Worm (Caenorhabditis elegans): ENCODE results near the gene Y49F6B.2.
"Not testable (repeated sequence)": the region's sequence is repeated elsewhere in the genome, so short reads cannot be mapped to it uniquely, and the experiment has no call there.

Gene Y49F6B.2

DNA sequence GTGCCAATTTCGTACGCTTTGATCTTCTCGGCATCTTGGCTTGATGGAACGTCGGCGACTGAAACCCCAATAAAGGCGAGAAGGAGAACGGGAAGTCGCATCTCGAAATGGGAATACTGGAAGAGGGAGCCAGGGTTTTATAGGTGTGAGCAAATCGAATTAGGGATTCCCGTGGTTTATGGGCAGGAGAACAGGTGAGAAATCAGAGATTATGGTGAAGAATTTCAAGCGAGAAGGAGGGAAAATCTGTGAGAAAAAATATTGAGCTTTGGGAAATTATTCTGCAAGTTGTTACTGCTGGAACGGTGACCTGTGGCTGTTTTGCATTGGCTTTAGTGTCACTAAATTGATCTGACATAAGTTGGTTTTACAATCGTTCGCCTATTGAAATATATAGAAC lies 31.2 kb upstream of the Y49F6B.2 start, which contains the start of gene Y49F6B.13:
Gene Y49F6B.13, minus strand, starts transcription at position 101 of the 400 bp plus-strand sequence.
- no peak for TF ChIP-seq med-1 (GFP tag; optimal IDR thresholded peaks at IDR 0.05; ENCODE audit: insufficient read depth)
- no peak for TF ChIP-seq ztf-29 (GFP tag; IDR thresholded peaks at IDR 0.05)
- TF ChIP-seq T22C8.4 (GFP tag; IDR thresholded peaks at IDR 0.05) = no peak
- TF ChIP-seq tab-1 (GFP tag; IDR thresholded peaks at IDR 0.05) = no peak
- no peak for TF ChIP-seq ztf-23 (GFP tag; IDR thresholded peaks at IDR 0.05)
- no peak for TF ChIP-seq flt-1 (GFP tag; IDR thresholded peaks at IDR 0.05)
- TF ChIP-seq klf-2 (GFP tag; conservative IDR thresholded peaks at IDR 0.05) = no peak
- TF ChIP-seq ref-1 (GFP tag; conservative IDR thresholded peaks at IDR 0.05) = no peak
- TF ChIP-seq cog-1 (tag; optimal IDR thresholded peaks at IDR 0.05) = no peak

DNA sequence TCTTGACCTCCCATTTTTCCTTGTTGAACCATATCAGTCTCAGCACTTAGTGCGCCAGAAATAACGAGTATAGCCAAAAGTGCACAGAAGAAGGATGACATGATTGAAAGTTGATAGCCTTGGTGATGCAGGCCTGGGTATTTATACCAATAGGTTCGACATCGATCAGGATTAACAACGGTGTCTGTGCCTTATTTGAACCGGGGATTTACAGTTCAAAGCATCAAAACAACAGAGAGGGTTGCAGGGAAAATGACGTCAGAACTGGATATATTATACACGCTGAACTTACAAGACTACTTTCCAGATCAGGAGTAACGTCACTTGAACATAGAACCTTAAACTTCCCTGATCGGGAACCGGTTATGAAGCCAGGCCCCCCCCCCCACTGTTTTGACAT lies 30.5 kb upstream of the Y49F6B.2 start, which contains the start of gene Y49F6B.12:
Gene Y49F6B.12, minus strand, starts transcription at position 101 of the 400 bp plus-strand sequence.
- no peak for TF ChIP-seq tab-1 (GFP tag; IDR thresholded peaks at IDR 0.05)
- no peak for TF ChIP-seq klf-2 (GFP tag; conservative IDR thresholded peaks at IDR 0.05)
- TF ChIP-seq flt-1 (GFP tag; IDR thresholded peaks at IDR 0.05) = no peak
- TF ChIP-seq ztf-23 (GFP tag; IDR thresholded peaks at IDR 0.05) = no peak
- TF ChIP-seq ztf-29 (GFP tag; IDR thresholded peaks at IDR 0.05) = no peak
- TF ChIP-seq T22C8.4 (GFP tag; IDR thresholded peaks at IDR 0.05) = no peak
- no peak for TF ChIP-seq cog-1 (tag; optimal IDR thresholded peaks at IDR 0.05)
- no peak for TF ChIP-seq med-1 (GFP tag; optimal IDR thresholded peaks at IDR 0.05; ENCODE audit: insufficient read depth)
- no peak for TF ChIP-seq ref-1 (GFP tag; conservative IDR thresholded peaks at IDR 0.05)

ce11 chrII:3472817-3473216 lies 30.0 kb upstream of the Y49F6B.2 start, which contains the start of gene Y49F6B.6:
Gene Y49F6B.6 (plus strand): TSS chrII:3473117.
- TF ChIP-seq tab-1 (GFP tag; IDR thresholded peaks at IDR 0.05) (no peak), klf-2 (GFP tag; conservative IDR thresholded peaks at IDR 0.05) (no peak), cog-1 (tag; optimal IDR thresholded peaks at IDR 0.05) (no peak), ref-1 (GFP tag; conservative IDR thresholded peaks at IDR 0.05) (no peak), ztf-29 (GFP tag; IDR thresholded peaks at IDR 0.05) (no peak), T22C8.4 (GFP tag; IDR thresholded peaks at IDR 0.05) (no peak), ztf-23 (GFP tag; IDR thresholded peaks at IDR 0.05) (no peak), med-1 (GFP tag; optimal IDR thresholded peaks at IDR 0.05; ENCODE audit: insufficient read depth) (no peak), flt-1 (GFP tag; IDR thresholded peaks at IDR 0.05) (no peak)

DNA sequence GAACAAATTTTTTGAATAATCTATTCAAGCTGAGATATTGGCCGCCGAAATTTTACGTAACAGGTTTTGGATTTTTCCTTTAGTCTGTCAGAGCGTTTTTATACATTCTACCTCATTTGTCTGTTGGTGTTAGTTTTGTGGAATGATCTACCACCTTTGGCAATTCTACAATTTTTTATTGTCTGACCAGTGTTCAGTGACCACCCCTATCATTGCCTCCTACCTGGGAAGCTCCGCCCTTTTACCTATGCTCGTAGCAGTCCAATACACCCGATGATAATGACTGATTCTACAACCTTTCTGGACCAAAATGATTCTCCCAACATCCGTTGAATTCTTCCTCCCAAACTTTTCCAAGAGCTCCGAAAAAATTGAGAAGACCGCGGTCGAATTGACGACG lies 29.0 kb upstream of the Y49F6B.2 start, which contains the start of gene sdz-32:
Gene sdz-32, plus strand, starts transcription at position 301 of the 400 bp plus-strand sequence.
- no peak for TF ChIP-seq klf-2 (GFP tag; conservative IDR thresholded peaks at IDR 0.05)
- no peak for TF ChIP-seq tab-1 (GFP tag; IDR thresholded peaks at IDR 0.05)
- no peak for TF ChIP-seq med-1 (GFP tag; optimal IDR thresholded peaks at IDR 0.05; ENCODE audit: insufficient read depth)
- no peak for TF ChIP-seq ref-1 (GFP tag; conservative IDR thresholded peaks at IDR 0.05)
- TF ChIP-seq cog-1 (tag; optimal IDR thresholded peaks at IDR 0.05) = no peak
- no peak for TF ChIP-seq T22C8.4 (GFP tag; IDR thresholded peaks at IDR 0.05)
- TF ChIP-seq flt-1 (GFP tag; IDR thresholded peaks at IDR 0.05) = no peak
- TF ChIP-seq ztf-29 (GFP tag; IDR thresholded peaks at IDR 0.05) = no peak
- TF ChIP-seq ztf-23 (GFP tag; IDR thresholded peaks at IDR 0.05) = no peak

ce11 chrII:3476536-3476935 lies 26.2 kb upstream of the Y49F6B.2 start:
- TF ChIP-seq ztf-29 (GFP tag; IDR thresholded peaks at IDR 0.05) (0 out of 2 replicates have a peak, but pooled peaks have one; percentile 13), flt-1 (GFP tag; IDR thresholded peaks at IDR 0.05) (no peak)

- no peak for TF ChIP-seq cog-1 (tag; optimal IDR thresholded peaks at IDR 0.05)
- no peak for TF ChIP-seq tab-1 (GFP tag; IDR thresholded peaks at IDR 0.05)
- no peak for TF ChIP-seq T22C8.4 (GFP tag; IDR thresholded peaks at IDR 0.05)
- TF ChIP-seq klf-2 (GFP tag; conservative IDR thresholded peaks at IDR 0.05) = no peak
- TF ChIP-seq flt-1 (GFP tag; IDR thresholded peaks at IDR 0.05) = no peak
- TF ChIP-seq med-1 (GFP tag; optimal IDR thresholded peaks at IDR 0.05; ENCODE audit: insufficient read depth) = no peak
- TF ChIP-seq ref-1 (GFP tag; conservative IDR thresholded peaks at IDR 0.05) = no peak
- no peak for TF ChIP-seq ztf-23 (GFP tag; IDR thresholded peaks at IDR 0.05)
- TF ChIP-seq ztf-29 (GFP tag; IDR thresholded peaks at IDR 0.05) = no peak
These were observed 25.6 kb upstream of the Y49F6B.2 start, which contains the start of gene fbxb-104 for ce11 chrII:3477171-3477570. Gene fbxb-104 (minus strand): TSS chrII:3477271.

DNA sequence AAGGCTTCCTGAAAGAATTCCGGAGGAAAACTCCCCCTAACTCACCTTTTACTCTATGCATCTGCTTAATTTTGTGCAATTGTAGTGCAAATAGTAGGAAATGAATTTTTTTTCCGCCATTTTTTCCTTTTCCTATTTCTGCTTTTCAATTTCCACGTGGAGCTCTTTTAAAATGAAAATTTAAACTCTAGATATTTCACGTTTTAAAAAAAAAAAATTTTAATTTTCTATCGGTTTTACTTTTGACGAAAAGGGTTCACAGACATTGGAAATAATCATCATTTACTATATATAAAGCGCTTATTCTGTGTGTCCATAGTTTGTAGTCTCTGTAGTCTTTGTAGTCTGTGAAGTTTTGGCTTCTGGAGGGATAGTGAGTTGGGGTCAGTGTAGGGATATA lies 21.2 kb upstream of the Y49F6B.2 start, which contains the start of gene Y49F6B.8:
Gene Y49F6B.8, minus strand, starts transcription at position 101 of the 400 bp plus-strand sequence.
- TF ChIP-seq ztf-29 (GFP tag; IDR thresholded peaks at IDR 0.05) (no peak), flt-1 (GFP tag; IDR thresholded peaks at IDR 0.05) (no peak), klf-2 (GFP tag; conservative IDR thresholded peaks at IDR 0.05) (no peak), T22C8.4 (GFP tag; IDR thresholded peaks at IDR 0.05) (no peak), ref-1 (GFP tag; conservative IDR thresholded peaks at IDR 0.05) (no peak), ztf-23 (GFP tag; IDR thresholded peaks at IDR 0.05) (no peak), cog-1 (tag; optimal IDR thresholded peaks at IDR 0.05) (no peak), tab-1 (GFP tag; IDR thresholded peaks at IDR 0.05) (no peak), med-1 (GFP tag; optimal IDR thresholded peaks at IDR 0.05; ENCODE audit: insufficient read depth) (no peak)

- TF ChIP-seq tab-1 (GFP tag; IDR thresholded peaks at IDR 0.05) = no peak
- TF ChIP-seq klf-2 (GFP tag; conservative IDR thresholded peaks at IDR 0.05) = 0 out of 2 replicates have a peak, but pooled peaks have one; percentile 45
- TF ChIP-seq flt-1 (GFP tag; IDR thresholded peaks at IDR 0.05) = peak; percentile 67; the same call in 1 of the 2 replicates
- peak; percentile 39 for TF ChIP-seq cog-1 (tag; optimal IDR thresholded peaks at IDR 0.05)
- peak; percentile 74 for TF ChIP-seq ztf-23 (GFP tag; IDR thresholded peaks at IDR 0.05)
- TF ChIP-seq med-1 (GFP tag; optimal IDR thresholded peaks at IDR 0.05; ENCODE audit: insufficient read depth) = no peak
- TF ChIP-seq ztf-29 (GFP tag; IDR thresholded peaks at IDR 0.05) = no peak
- TF ChIP-seq ref-1 (GFP tag; conservative IDR thresholded peaks at IDR 0.05) = no peak
- TF ChIP-seq T22C8.4 (GFP tag; IDR thresholded peaks at IDR 0.05) = no peak
These were observed 20.5 kb upstream of the Y49F6B.2 start, which contains the start of gene smu-2 for ce11 chrII:3482231-3482630. Gene smu-2 (plus strand): TSS chrII:3482408.

DNA sequence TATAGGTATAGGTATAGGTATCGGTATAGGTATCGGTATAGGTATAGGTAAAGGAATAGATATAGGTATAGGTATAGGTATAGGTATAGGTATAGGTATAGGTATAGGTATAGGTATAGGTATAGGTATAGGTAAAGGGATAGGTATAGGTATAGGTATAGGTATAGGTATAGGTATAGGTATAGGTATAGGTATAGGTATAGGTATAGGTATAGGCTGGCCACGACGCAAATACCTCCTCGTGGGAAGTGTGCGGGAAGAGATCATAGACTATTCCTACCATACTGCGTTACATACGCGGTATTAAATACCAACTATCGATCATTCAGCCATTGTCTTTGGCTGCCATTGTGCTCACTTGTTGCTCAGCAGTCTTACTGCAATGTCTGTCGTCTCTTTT lies 12.0 kb upstream of the Y49F6B.2 start, which contains the start of gene fbxb-112:
Gene fbxb-112, plus strand, starts transcription at position 301 of the 400 bp plus-strand sequence.
- not testable (repeated sequence) for TF ChIP-seq cog-1 (tag; optimal IDR thresholded peaks at IDR 0.05); ztf-23 (GFP tag; IDR thresholded peaks at IDR 0.05); tab-1 (GFP tag; IDR thresholded peaks at IDR 0.05)

ce11 chrII:3499386-3499785 lies 3.4 kb upstream of the Y49F6B.2 start, which contains the start of gene Y49F6B.9:
Gene Y49F6B.9 (minus strand): TSS chrII:3499387.
- TF ChIP-seq ztf-29 (GFP tag; IDR thresholded peaks at IDR 0.05) (no peak), ref-1 (GFP tag; conservative IDR thresholded peaks at IDR 0.05) (no peak), klf-2 (GFP tag; conservative IDR thresholded peaks at IDR 0.05) (no peak), tab-1 (GFP tag; IDR thresholded peaks at IDR 0.05) (no peak), med-1 (GFP tag; optimal IDR thresholded peaks at IDR 0.05; ENCODE audit: insufficient read depth) (no peak), ztf-23 (GFP tag; IDR thresholded peaks at IDR 0.05) (no peak), T22C8.4 (GFP tag; IDR thresholded peaks at IDR 0.05) (no peak), flt-1 (GFP tag; IDR thresholded peaks at IDR 0.05) (no peak), cog-1 (tag; optimal IDR thresholded peaks at IDR 0.05) (no peak)

Measured in whole organism, midembryonic.